Fruit fly (Drosophila melanogaster) whole organism, embryonic: ENCODE measurements around the gene AP-1mu.
A peak's percentile ranks its signal among the peaks of the same experiment; 100 is the strongest.

ENCODE experiments used
- Awh ChIP-seq: fragments of 200-800 bp; sonication (Bioruptor generic); IDR thresholded peaks from 2 replicates; pipeline ENCODE4, ENCODE4 v1.3.6; 2022; ENCODE audit warnings: missing biosample characterization, missing genetic modification characterization
- B-H2 ChIP-seq: fragments of 200-800 bp; sonication (Bioruptor generic); optimal IDR thresholded peaks from 2 replicates; lab custom pipeline; 2018; ENCODE audit warnings: missing biosample characterization, mild to moderate bottlenecking, missing genetic modification characterization
- CG10431 ChIP-seq: fragments of 200-800 bp; sonication (Bioruptor generic); optimal IDR thresholded peaks from 3 replicates; lab custom pipeline; 2018; ENCODE audit warnings: missing biosample characterization, mild to moderate bottlenecking, missing genetic modification characterization
- CG10462 ChIP-seq: fragments of 200-800 bp; sonication (Bioruptor generic); optimal IDR thresholded peaks from 2 replicates; lab custom pipeline; 2016; ENCODE audit warnings: missing biosample characterization, missing genetic modification characterization
- CG10959 ChIP-seq: fragments of 200-800 bp; sonication (Bioruptor generic); IDR thresholded peaks from 2 replicates; pipeline ENCODE4 v1.3.6; 2022; ENCODE audit warnings: missing biosample characterization, missing genetic modification characterization
- CG11504 ChIP-seq: fragments of 200-800 bp; sonication (Bioruptor generic); optimal IDR thresholded peaks from 3 replicates; lab custom pipeline; 2019; ENCODE audit warnings: missing biosample characterization, mild to moderate bottlenecking, missing genetic modification characterization, moderate library complexity
- CG12942 ChIP-seq: fragments of 200-800 bp; sonication (Bioruptor generic); optimal IDR thresholded peaks from 3 replicates; lab custom pipeline; 2016; ENCODE audit warnings: missing biosample characterization, missing genetic modification characterization
- CG1832 ChIP-seq: fragments of 200-800 bp; sonication (Bioruptor generic); optimal IDR thresholded peaks from 2 replicates; lab custom pipeline; 2017; ENCODE audit warnings: missing biosample characterization, mild to moderate bottlenecking, missing genetic modification characterization, inconsistent platforms
- CG18476 ChIP-seq: fragments of 200-800 bp; sonication (Bioruptor generic); optimal IDR thresholded peaks from 2 replicates; lab custom pipeline; 2016; ENCODE audit warnings: missing biosample characterization, mild to moderate bottlenecking, missing genetic modification characterization
- CG2120 ChIP-seq: fragments of 200-800 bp; sonication (Bioruptor generic); optimal IDR thresholded peaks from 3 replicates; lab custom pipeline; 2016; ENCODE audit warnings: missing biosample characterization, missing genetic modification characterization
- CG30020 ChIP-seq: fragments of 200-800 bp; optimal IDR thresholded peaks from 2 replicates; lab custom pipeline; 2019; ENCODE audit warnings: missing biosample characterization, mild to moderate bottlenecking, missing genetic modification characterization, moderate library complexity
- CG3163 ChIP-seq: fragments of 200-800 bp; sonication (Bioruptor generic); optimal IDR thresholded peaks from 3 replicates; lab custom pipeline; 2016; ENCODE audit warnings: missing biosample characterization, missing genetic modification characterization
- CG3847 ChIP-seq: fragments of 200-800 bp; sonication (Bioruptor generic); IDR thresholded peaks from 2 replicates; pipeline ENCODE4 v1.3.6; 2022; ENCODE audit warnings: missing biosample characterization, missing genetic modification characterization
- CG42726 ChIP-seq: fragments of 200-800 bp; sonication (Bioruptor generic); IDR thresholded peaks from 2 replicates; pipeline ENCODE4 v1.3.6; 2022; ENCODE audit warnings: missing biosample characterization, missing genetic modification characterization; ENCODE audit not compliant: partially characterized antibody
- CG4730 ChIP-seq: fragments of 200-800 bp; sonication (Bioruptor generic); IDR thresholded peaks from 2 replicates; pipeline ENCODE4 v1.3.6; 2022; ENCODE audit warnings: missing biosample characterization, missing genetic modification characterization
- CG5245 ChIP-seq: fragments of 200-800 bp; sonication (Bioruptor generic); optimal IDR thresholded peaks from 3 replicates; lab custom pipeline; 2016; ENCODE audit warnings: missing biosample characterization, missing genetic modification characterization
- CG6765 ChIP-seq: fragments of 200-800 bp; sonication (Bioruptor generic); optimal IDR thresholded peaks from 3 replicates; lab custom pipeline; 2017; ENCODE audit warnings: missing biosample characterization, mild to moderate bottlenecking, missing genetic modification characterization
- CG7745 ChIP-seq: fragments of 200-800 bp; sonication (Bioruptor generic); optimal IDR thresholded peaks from 2 replicates; lab custom pipeline; 2018; ENCODE audit warnings: missing biosample characterization, mild to moderate bottlenecking, missing genetic modification characterization, moderate library complexity
- CG8089 ChIP-seq: fragments of 200-800 bp; sonication (Bioruptor generic); optimal IDR thresholded peaks from 3 replicates; lab custom pipeline; 2016; ENCODE audit warnings: missing biosample characterization, missing genetic modification characterization
- D19B ChIP-seq: fragments of 200-800 bp; sonication (Bioruptor generic); optimal IDR thresholded peaks from 2 replicates; lab custom pipeline; 2017; ENCODE audit warnings: missing biosample characterization, mild to moderate bottlenecking, missing genetic modification characterization
- Dad ChIP-seq: fragments of 200-800 bp; sonication (Bioruptor generic); optimal IDR thresholded peaks from 3 replicates; lab custom pipeline; 2016; ENCODE audit warnings: missing biosample characterization, missing genetic modification characterization
- Dip2 ChIP-seq: fragments of 200-800 bp; sonication (Bioruptor generic); IDR thresholded peaks from 2 replicates; pipeline ENCODE4 v1.3.6; 2022; ENCODE audit warnings: missing biosample characterization, missing genetic modification characterization
- ERR ChIP-seq: fragments of 200-800 bp; sonication (Bioruptor generic); optimal IDR thresholded peaks from 2 replicates; lab custom pipeline; 2016; ENCODE audit warnings: missing biosample characterization, missing genetic modification characterization
- Ets97D ChIP-seq: fragments of 200-800 bp; sonication (Bioruptor generic); optimal IDR thresholded peaks from 3 replicates; lab custom pipeline; 2016; ENCODE audit warnings: missing biosample characterization, missing genetic modification characterization
- GATAe ChIP-seq: fragments of 200-800 bp; sonication (Bioruptor generic); conservative IDR thresholded peaks from 2 replicates; pipeline ENCODE4 v1.3.6; 2022; ENCODE audit warnings: missing biosample characterization, missing genetic modification characterization
- Gug ChIP-seq: fragments of 200-800 bp; sonication (Bioruptor generic); IDR thresholded peaks from 4 replicates; pipeline ENCODE4 v1.3.6; 2022; ENCODE audit warnings: missing biosample characterization, missing genetic modification characterization
- Meics ChIP-seq: fragments of 200-800 bp; sonication (Bioruptor generic); optimal IDR thresholded peaks from 2 replicates; lab custom pipeline; 2017; ENCODE audit warnings: missing biosample characterization, mild to moderate bottlenecking, missing genetic modification characterization
- ab ChIP-seq: fragments of 200-800 bp; sonication (Bioruptor generic); optimal IDR thresholded peaks from 2 replicates; lab custom pipeline; 2016; ENCODE audit warnings: missing biosample characterization, missing genetic modification characterization
- bsh ChIP-seq, 2 experiments: fragments of 200-800 bp; sonication (Bioruptor generic); optimal IDR thresholded peaks; 2 replicates each; lab custom pipeline; 2017 to 2018; ENCODE audit warnings: mild to moderate bottlenecking in 2 of 2, missing biosample characterization in 2 of 2, missing genetic modification characterization in 2 of 2, moderate library complexity in 1 of 2
- cad ChIP-seq: fragments of >200 bp; optimal IDR thresholded peaks from 2 replicates; lab custom pipeline; 2017; ENCODE audit warnings: missing biosample characterization, missing genetic modification characterization
- chm ChIP-seq: fragments of 200-800 bp; sonication (Bioruptor generic); IDR thresholded peaks from 2 replicates; pipeline ENCODE4 v1.3.6; 2022; ENCODE audit warnings: missing biosample characterization, missing genetic modification characterization
- dmrt99B ChIP-seq: fragments of 200-800 bp; sonication (Bioruptor generic); optimal IDR thresholded peaks from 2 replicates; lab custom pipeline; 2018; ENCODE audit warnings: missing biosample characterization, mild to moderate bottlenecking, missing genetic modification characterization, moderate library complexity
- ems ChIP-seq: fragments of 200-800 bp; sonication (Bioruptor generic); optimal IDR thresholded peaks from 3 replicates; lab custom pipeline; 2016; ENCODE audit warnings: missing biosample characterization, missing genetic modification characterization
- esg ChIP-seq: fragments of 200-800 bp; sonication (Bioruptor generic); conservative IDR thresholded peaks from 2 replicates; pipeline ENCODE4 v1.3.6; 2022; ENCODE audit warnings: missing biosample characterization, missing genetic modification characterization
- eve ChIP-seq, 2 experiments: fragments of >200 bp; optimal IDR thresholded peaks; 2 replicates each; lab custom pipeline; 2017; ENCODE audit warnings: missing biosample characterization in 2 of 2, missing genetic modification characterization in 2 of 2
- fd102C ChIP-seq: fragments of 200-800 bp; sonication (Bioruptor generic); optimal IDR thresholded peaks from 2 replicates; lab custom pipeline; 2018; ENCODE audit warnings: missing biosample characterization, mild to moderate bottlenecking, missing genetic modification characterization, moderate library complexity
- fd3F ChIP-seq: fragments of 200-800 bp; sonication (Bioruptor generic); optimal IDR thresholded peaks from 2 replicates; lab custom pipeline; 2018; ENCODE audit warnings: missing biosample characterization, mild to moderate bottlenecking, missing genetic modification characterization, moderate library complexity
- ftz-f1 ChIP-seq: fragments of 200-800 bp; sonication (Bioruptor generic); optimal IDR thresholded peaks from 2 replicates; lab custom pipeline; 2016; ENCODE audit warnings: missing biosample characterization, missing genetic modification characterization
- her ChIP-seq: fragments of 200-800 bp; sonication (Bioruptor generic); optimal IDR thresholded peaks from 2 replicates; lab custom pipeline; 2016; ENCODE audit warnings: missing biosample characterization, missing genetic modification characterization
- klu ChIP-seq: fragments of 200-800 bp; sonication (Bioruptor generic); IDR thresholded peaks from 2 replicates; pipeline ENCODE4 v1.3.6; 2022; ENCODE audit warnings: missing biosample characterization, missing genetic modification characterization
- lmd ChIP-seq: fragments of 200-800 bp; sonication (Bioruptor generic); IDR thresholded peaks from 2 replicates; pipeline ENCODE4 v1.3.6; 2022; ENCODE audit warnings: missing biosample characterization, missing genetic modification characterization
- luna ChIP-seq: fragments of 200-800 bp; sonication (Bioruptor generic); optimal IDR thresholded peaks from 2 replicates; lab custom pipeline; 2016; ENCODE audit warnings: missing biosample characterization, missing genetic modification characterization
- oc ChIP-seq: fragments of 200-800 bp; sonication (Bioruptor generic); optimal IDR thresholded peaks from 2 replicates; lab custom pipeline; 2018; ENCODE audit warnings: missing biosample characterization, mild to moderate bottlenecking, missing genetic modification characterization, moderate library complexity
- pb ChIP-seq: fragments of 200-800 bp; sonication (Bioruptor generic); optimal IDR thresholded peaks from 3 replicates; lab custom pipeline; 2016; ENCODE audit warnings: missing biosample characterization, missing genetic modification characterization
- pum ChIP-seq: fragments of 200-800 bp; sonication (Bioruptor generic); optimal IDR thresholded peaks from 2 replicates; lab custom pipeline; 2016; ENCODE audit warnings: missing biosample characterization, missing genetic modification characterization
- repo ChIP-seq: fragments of 200-800 bp; sonication (Bioruptor generic); optimal IDR thresholded peaks from 2 replicates; lab custom pipeline; 2016; ENCODE audit warnings: missing biosample characterization, missing genetic modification characterization
- stwl ChIP-seq: fragments of 200-800 bp; sonication (Bioruptor generic); optimal IDR thresholded peaks from 3 replicates; lab custom pipeline; 2018; ENCODE audit warnings: missing biosample characterization, mild to moderate bottlenecking, missing genetic modification characterization, moderate library complexity
- trem ChIP-seq: fragments of 200-800 bp; optimal IDR thresholded peaks from 3 replicates; lab custom pipeline; 2019; ENCODE audit warnings: missing biosample characterization, mild to moderate bottlenecking, missing genetic modification characterization, moderate library complexity
- wor ChIP-seq: fragments of 200-800 bp; sonication (Bioruptor generic); IDR thresholded peaks from 2 replicates; pipeline ENCODE4 v1.3.6; 2022; ENCODE audit warnings: missing biosample characterization, missing genetic modification characterization

The AP-1mu gene

dm6 chr3R:9527907-9528842, 31.1 kb downstream of the AP-1mu start (continued):
- peak; percentile 83 for TF ChIP-seq esg
- TF ChIP-seq CG18476 (GFP tag; lab: Kevin White, UChicago): peak; percentile 72
- no peak for TF ChIP-seq dmrt99B (tag; lab: Kevin White, UChicago)
- peak; percentile 65 for TF ChIP-seq ab (GFP tag; lab: Kevin White, UChicago)
- TF ChIP-seq CG10462 (GFP tag; lab: Kevin White, UChicago): peak; percentile 5
- no peak for TF ChIP-seq CG11504 (tag; lab: Kevin White, UChicago)
- TF ChIP-seq bsh (GFP tag; optimal IDR thresholded peaks at IDR 0.05; lab: Kevin White, UChicago): peak; percentile 41 to 73
- no peak for TF ChIP-seq stwl (tag; lab: Kevin White, UChicago)
- peak; percentile 82 for TF ChIP-seq pum (GFP tag; lab: Kevin White, UChicago)
- no peak for TF ChIP-seq eve (GFP tag; optimal IDR thresholded peaks at IDR 0.05; lab: Kevin White, UChicago)
- TF ChIP-seq fd3F (GFP tag; lab: Kevin White, UChicago): peak; percentile 78
- TF ChIP-seq B-H2 (GFP tag; lab: Kevin White, UChicago): peak; percentile 53
- peak; percentile 90 for TF ChIP-seq repo
- TF ChIP-seq CG1832 (GFP tag; lab: Kevin White, UChicago): no peak
- TF ChIP-seq CG3163 (GFP tag; lab: Kevin White, UChicago): peak; percentile 50
- TF ChIP-seq her: peak; percentile 94
- TF ChIP-seq CG42726: no peak
- peak; percentile 73 for TF ChIP-seq CG12942 (GFP tag; lab: Kevin White, UChicago)
- no peak for TF ChIP-seq CG30020 (tag; lab: Kevin White, UChicago)
- TF ChIP-seq CG10959 (GFP tag; lab: Robert Waterston, UW): peak; percentile 78
- TF ChIP-seq chm (GFP tag; lab: Robert Waterston, UW): peak; percentile 90
- peak; percentile 95 for TF ChIP-seq Meics
- peak; percentile 87 for TF ChIP-seq D19B (GFP tag; lab: Kevin White, UChicago)
- TF ChIP-seq CG10431: no peak
- no peak for TF ChIP-seq cad
- peak; percentile 30 for TF ChIP-seq CG8089
- TF ChIP-seq oc: no peak
- peak; percentile 93 for TF ChIP-seq lmd (GFP tag; lab: Robert Waterston, UW)
- peak; percentile 91 for TF ChIP-seq CG2120
- peak; percentile 88 for TF ChIP-seq pb (GFP tag; lab: Kevin White, UChicago)
- TF ChIP-seq CG6765 (GFP tag; lab: Kevin White, UChicago): peak; percentile 91
- TF ChIP-seq fd102C: no peak
- peak; percentile 45 for TF ChIP-seq trem (tag; lab: Kevin White, UChicago)
- peak; percentile 81 for TF ChIP-seq CG4730 (GFP tag; lab: Robert Waterston, UW)
- TF ChIP-seq klu (GFP tag; lab: Robert Waterston, UW): peak; percentile 82
- peak; percentile 78 for TF ChIP-seq Ets97D (GFP tag; lab: Kevin White, UChicago)
- TF ChIP-seq luna (GFP tag; lab: Kevin White, UChicago): peak; percentile 93
- peak; percentile 76 for TF ChIP-seq CG3847 (GFP tag; lab: Robert Waterston, UW)
- peak; percentile 93 for TF ChIP-seq ems (GFP tag; lab: Kevin White, UChicago)
- peak; percentile 92 for TF ChIP-seq Gug (GFP tag; lab: Robert Waterston, UW)
- peak; percentile 91 for TF ChIP-seq ERR (GFP tag; lab: Kevin White, UChicago)
- TF ChIP-seq CG7745: no peak
- peak; percentile 48; the same call in 1 of the 2 replicates for TF ChIP-seq wor (GFP tag; lab: Robert Waterston, UW)
- peak; percentile 71 for TF ChIP-seq Awh (GFP tag; lab: Robert Waterston, UW)
- peak; percentile 82 for TF ChIP-seq CG5245
- peak; percentile 90 for TF ChIP-seq Dad (GFP tag; lab: Kevin White, UChicago)
- peak; percentile 65 for TF ChIP-seq ftz-f1
- peak; percentile 27; the same call in 1 of the 2 replicates for TF ChIP-seq Dip2 (GFP tag; lab: Robert Waterston, UW)
- TF ChIP-seq GATAe (GFP tag; lab: Robert Waterston, UW): peak; percentile 93
